Worm (Caenorhabditis elegans) whole organism, L1 larva: ENCODE data around the gene din-1.

ENCODE experiments used
- efl-1 ChIP-seq, 4 experiments: fragments of 150-350 bp; optimal IDR thresholded peaks in 3 of 4; peaks in 1 of 4; 1 replicate in 1 of 4; 2 replicates in 3 of 4; lab custom pipeline; 2014; ENCODE audit warnings: missing biosample characterization in 2 of 4, missing genetic modification characterization in 2 of 4, missing genetic modification reagents in 2 of 4
- elt-2 ChIP-seq: sonication (generic microtip); optimal IDR thresholded peaks from 2 replicates; lab custom pipeline; 2016; ENCODE audit warnings: missing genetic modification characterization, mild to moderate bottlenecking, inconsistent platforms, missing compliant biosample characterization, missing genetic modification reagents
- hpl-2 ChIP-seq: fragments of 150-350 bp; optimal IDR thresholded peaks from 2 replicates; lab custom pipeline; 2014; ENCODE audit warnings: missing biosample characterization, missing genetic modification reagents, missing genetic modification characterization
- isw-1 ChIP-seq: fragments of 200-800 bp; sonication (Bioruptor generic); IDR thresholded peaks from 2 replicates; pipeline ENCODE4 v1.3.6; 2022; ENCODE audit warnings: missing genetic modification characterization, missing compliant biosample characterization
- lsy-2 ChIP-seq, 2 experiments: fragments of 150-350 bp; optimal IDR thresholded peaks; 2 replicates each; lab custom pipeline; 2014; ENCODE audit warnings: missing biosample characterization in 2 of 2, missing genetic modification characterization in 2 of 2
- mdl-1 ChIP-seq, 2 experiments: fragments of 150-350 bp; optimal IDR thresholded peaks; 2 replicates each; lab custom pipeline; 2014 to 2017; ENCODE audit warnings: missing biosample characterization in 2 of 2, missing genetic modification characterization in 2 of 2, inconsistent platforms in 1 of 2
- nhr-11 ChIP-seq: fragments of 150-350 bp; optimal IDR thresholded peaks from 2 replicates; lab custom pipeline; 2014; ENCODE audit warnings: missing biosample characterization, missing genetic modification characterization
- nhr-76 ChIP-seq: sonication (generic microtip); optimal IDR thresholded peaks from 2 replicates; lab custom pipeline; 2017; ENCODE audit warnings: missing biosample characterization, missing genetic modification characterization
- nhr-77 ChIP-seq: fragments of 150-350 bp; optimal IDR thresholded peaks from 2 replicates; lab custom pipeline; 2014; ENCODE audit warnings: missing biosample characterization, missing genetic modification characterization
- pag-3 ChIP-seq: sonication (generic microtip); optimal IDR thresholded peaks from 2 replicates; lab custom pipeline; 2017; ENCODE audit warnings: missing genetic modification characterization, mild to moderate bottlenecking, missing compliant biosample characterization, antibody characterized with exemption, borderline replicate concordance; ENCODE audit not compliant: insufficient read depth
- skn-1 ChIP-seq: fragments of 150-350 bp; optimal IDR thresholded peaks from 2 replicates; lab custom pipeline; 2014; ENCODE audit warnings: missing biosample characterization, missing genetic modification characterization
- snpc-4 ChIP-seq: fragments of 150-350 bp; optimal IDR thresholded peaks from 2 replicates; lab custom pipeline; 2014; ENCODE audit warnings: missing biosample characterization, missing genetic modification characterization
- unc-62 ChIP-seq: fragments of 150-350 bp; optimal IDR thresholded peaks from 2 replicates; lab custom pipeline; 2014; ENCODE audit warnings: missing biosample characterization, missing genetic modification reagents, missing genetic modification characterization
- ztf-11 ChIP-seq, 2 experiments: sonication (generic microtip); optimal IDR thresholded peaks; 2 replicates each; lab custom pipeline; 2016 to 2017; ENCODE audit warnings: missing genetic modification characterization in 2 of 2, missing biosample characterization in 1 of 2, missing compliant biosample characterization in 1 of 2

DNA sequence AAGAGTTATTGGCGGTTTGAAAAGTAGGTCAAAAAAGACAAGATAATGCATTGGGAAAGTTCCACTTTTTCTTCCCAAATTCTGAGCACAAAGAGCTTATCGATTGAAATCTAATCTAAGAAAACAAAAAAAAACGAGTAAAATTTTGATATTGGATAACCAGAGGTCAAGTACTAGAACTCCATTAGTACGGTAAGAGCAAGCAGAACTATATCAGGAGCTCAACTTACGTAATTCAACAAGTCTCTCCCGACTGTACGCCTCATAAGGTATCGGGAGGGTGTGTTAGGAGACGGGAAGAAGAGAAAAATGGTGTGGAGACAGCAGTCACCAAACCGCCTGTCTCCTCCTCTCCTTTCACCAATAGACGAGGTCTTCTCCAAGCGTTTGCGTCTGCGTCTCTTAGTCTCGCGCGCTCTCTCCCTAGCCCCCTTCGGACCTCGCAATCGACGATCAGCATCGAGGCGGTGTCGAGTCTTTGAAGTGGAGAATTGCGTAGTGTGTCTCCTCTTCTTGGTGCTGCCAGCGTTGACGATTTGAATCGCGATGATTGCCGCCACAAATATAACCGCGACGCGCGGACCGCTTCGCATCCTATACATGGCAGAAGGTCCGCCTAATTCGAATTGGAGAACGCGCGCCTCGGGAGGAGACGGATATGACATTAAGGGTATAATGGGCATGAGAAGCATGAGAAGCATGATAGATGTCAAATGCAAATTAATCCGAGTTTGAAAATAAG is 66.3 kb downstream of the din-1 start, which contains the start of gene F54D5.5:
- no peak for TF ChIP-seq elt-2 (tag; lab: Kevin White, UChicago)
- TF ChIP-seq nhr-77, result no peak
- TF ChIP-seq ztf-11 (tag; optimal IDR thresholded peaks at IDR 0.05; lab: Kevin White, UChicago), result peak in 1 of 2 experiments; percentile 40
- peak; percentile 25 to 62 for TF ChIP-seq efl-1 (optimal IDR thresholded peaks at IDR 0.05; lab: Kevin White, UChicago)
- TF ChIP-seq efl-1 (GFP tag; optimal IDR thresholded peaks at IDR 0.05 in 1 of 2; lab: Kevin White, UChicago), result peak; percentile 61 to 95
- TF ChIP-seq unc-62, result no peak
- no peak for TF ChIP-seq nhr-76 (tag; lab: Kevin White, UChicago)
- TF ChIP-seq skn-1 (tag; lab: Kevin White, UChicago), result no peak
- TF ChIP-seq snpc-4, result no peak
- no peak for TF ChIP-seq mdl-1 (tag; optimal IDR thresholded peaks at IDR 0.05; lab: Kevin White, UChicago)
- TF ChIP-seq nhr-11 (tag; lab: Kevin White, UChicago), result no peak
- no peak; the same call in 1 of the 2 replicates for TF ChIP-seq isw-1 (GFP tag; lab: Robert Waterston, UW)
- no peak for TF ChIP-seq hpl-2 (GFP tag; lab: Kevin White, UChicago)
- TF ChIP-seq lsy-2 (tag; optimal IDR thresholded peaks at IDR 0.05; lab: Kevin White, UChicago), result peak in 1 of 2 experiments; percentile 45
- TF ChIP-seq pag-3 (tag; lab: Kevin White, UChicago), result no peak
